Fruit fly (Drosophila melanogaster): ENCODE results near the gene Tie.

- no peak for TF ChIP-seq OdsH (GFP tag; optimal IDR thresholded peaks at IDR 0.05)
- no peak for TF ChIP-seq dmrt93B (GFP tag; optimal IDR thresholded peaks at IDR 0.05)
- TF ChIP-seq lola (GFP tag; optimal IDR thresholded peaks at IDR 0.05) = no peak
Measured at dm6 chr3L:4508307-4508706, 23.6 kb downstream of the Tie start, which contains the start of gene NT1.

All from whole organism, wandering third instar larva.